Worm (Caenorhabditis elegans): Measurements from ENCODE around the gene ZK353.10.

Gene ZK353.10

ce11 chrIII:8400478-8400877 lies 6.3 kb upstream of the ZK353.10 start:
- TF ChIP-seq nhr-71 (tag; optimal IDR thresholded peaks at IDR 0.05) (peak; percentile 11), mef-2 (tag; optimal IDR thresholded peaks at IDR 0.05) (no peak), aha-1 (tag; optimal IDR thresholded peaks at IDR 0.05) (no peak), F16B12.6 (tag; optimal IDR thresholded peaks at IDR 0.05) (no peak), nhr-11 (tag; optimal IDR thresholded peaks at IDR 0.05) (no peak), C16A3.4 (tag; optimal IDR thresholded peaks at IDR 0.05) (no peak), ces-1 (GFP tag; optimal IDR thresholded peaks at IDR 0.05) (no peak), jun-1 (tag; optimal IDR thresholded peaks at IDR 0.05) (peak; percentile 44), sup-37 (GFP tag; optimal IDR thresholded peaks at IDR 0.05) (no peak), hlh-4 (tag; optimal IDR thresholded peaks at IDR 0.05) (no peak), efl-1 (optimal IDR thresholded peaks at IDR 0.05) (no peak), efl-1 (GFP tag; optimal IDR thresholded peaks at IDR 0.05 in 1 of 2) (peak in 1 of 2 experiments; percentile 78), xbp-1 (tag; optimal IDR thresholded peaks at IDR 0.05) (no peak), tlp-1 (tag; optimal IDR thresholded peaks at IDR 0.05) (peak; percentile 79), nhr-20 (tag; optimal IDR thresholded peaks at IDR 0.05) (peak; percentile 26), pqm-1 (tag; optimal IDR thresholded peaks at IDR 0.05) (peak; percentile 97), lin-14 (GFP tag; optimal IDR thresholded peaks at IDR 0.05) (peak; percentile 7), nhr-84 (tag; optimal IDR thresholded peaks at IDR 0.05) (no peak), mdl-1 (tag; optimal IDR thresholded peaks at IDR 0.05) (peak in 1 of 2 experiments; percentile 23), elt-2 (tag; optimal IDR thresholded peaks at IDR 0.05) (peak; percentile 97), lin-15B (tag; optimal IDR thresholded peaks at IDR 0.05) (no peak)

ce11 chrIII:8398411-8398810 lies 4.2 kb upstream of the ZK353.10 start, which contains the start of gene ZK353.2:
ZK353.2 (plus strand) TSS chrIII:8398711.
- no peak for TF ChIP-seq hlh-17 (GFP tag; optimal IDR thresholded peaks at IDR 0.05; ENCODE audit: borderline replicate concordance)

- TF ChIP-seq egl-27 (tag; optimal IDR thresholded peaks at IDR 0.05) (no peak), irx-1 (tag; optimal IDR thresholded peaks at IDR 0.05) (no peak), snu-23 (GFP tag; optimal IDR thresholded peaks at IDR 0.05) (no peak), Y116A8C.19 (tag; optimal IDR thresholded peaks at IDR 0.05; ENCODE audit: borderline replicate concordance) (no peak), skn-1 (tag; optimal IDR thresholded peaks at IDR 0.05) (no peak), unc-30 (tag; optimal IDR thresholded peaks at IDR 0.05) (no peak), ceh-8 (GFP tag; optimal IDR thresholded peaks at IDR 0.05) (no peak), zip-4 (GFP tag; optimal IDR thresholded peaks at IDR 0.05) (no peak), ama-1 (optimal IDR thresholded peaks at IDR 0.05) (no peak), nhr-237 (tag; optimal IDR thresholded peaks at IDR 0.05) (no peak), ceh-90 (tag; optimal IDR thresholded peaks at IDR 0.05) (no peak), lir-3 (tag; optimal IDR thresholded peaks at IDR 0.05; ENCODE audit: poor library complexity) (no peak), unc-130 (tag; optimal IDR thresholded peaks at IDR 0.05) (no peak)
Observed at ce11 chrIII:8395685-8396084, 1.5 kb upstream of the ZK353.10 start, which contains the start of gene ZK353.3. ZK353.3 (plus strand) TSS chrIII:8395985.

- peak; percentile 15 to 54 for TF ChIP-seq lsy-2 (tag; optimal IDR thresholded peaks at IDR 0.05)
- peak; percentile 50 for TF ChIP-seq pax-3 (tag; optimal IDR thresholded peaks at IDR 0.05)
- TF ChIP-seq unc-86 (tag; optimal IDR thresholded peaks at IDR 0.05): peak; percentile 62
- peak in 1 of 2 experiments; percentile 15 for TF ChIP-seq lin-35 (GFP tag; optimal IDR thresholded peaks at IDR 0.05)
- peak; percentile 66 for TF ChIP-seq fkh-10 (GFP tag; optimal IDR thresholded peaks at IDR 0.05)
- TF ChIP-seq efl-1 (optimal IDR thresholded peaks at IDR 0.05): peak; percentile 3 to 8
- peak in 1 of 2 experiments; percentile 72 for TF ChIP-seq efl-1 (GFP tag; optimal IDR thresholded peaks at IDR 0.05 in 1 of 2)
- peak; percentile 63 for TF ChIP-seq egl-13 (tag; optimal IDR thresholded peaks at IDR 0.05)
- peak; percentile 42 for TF ChIP-seq nhr-47 (tag; optimal IDR thresholded peaks at IDR 0.05)
- no peak for TF ChIP-seq aly-2 (tag; optimal IDR thresholded peaks at IDR 0.05)
- TF ChIP-seq nhr-71 (tag; optimal IDR thresholded peaks at IDR 0.05): peak; percentile 63
- peak; percentile 71 for TF ChIP-seq dsc-1 (tag; optimal IDR thresholded peaks at IDR 0.05)
- TF ChIP-seq lin-13 (GFP tag; optimal IDR thresholded peaks at IDR 0.05): peak; percentile 26
- no peak for TF ChIP-seq nhr-85 (tag)
- TF ChIP-seq unc-98 (GFP tag; IDR thresholded peaks at IDR 0.05): no peak
- TF ChIP-seq ceh-90 (tag; optimal IDR thresholded peaks at IDR 0.05): no peak
- no peak for TF ChIP-seq nhr-84 (tag; optimal IDR thresholded peaks at IDR 0.05)
- TF ChIP-seq sup-37 (GFP tag; optimal IDR thresholded peaks at IDR 0.05): no peak
- no peak for TF ChIP-seq mdl-1 (tag; optimal IDR thresholded peaks at IDR 0.05)
- no peak for TF ChIP-seq F16B12.6 (tag; optimal IDR thresholded peaks at IDR 0.05)
- TF ChIP-seq C04F5.9 (tag; optimal IDR thresholded peaks at IDR 0.05): no peak
- TF ChIP-seq lir-3 (tag; optimal IDR thresholded peaks at IDR 0.05; ENCODE audit: poor library complexity): no peak
- TF ChIP-seq grh-1 (GFP tag; IDR thresholded peaks at IDR 0.05): no peak
Observed at ce11 chrIII:8392307-8392706, 1.9 kb downstream of the ZK353.10 start.

Measured in whole organism, L1 larva.